Worm (Caenorhabditis elegans): Measurements from ENCODE around the gene C15C7.6.

The C15C7.6 gene

DNA sequence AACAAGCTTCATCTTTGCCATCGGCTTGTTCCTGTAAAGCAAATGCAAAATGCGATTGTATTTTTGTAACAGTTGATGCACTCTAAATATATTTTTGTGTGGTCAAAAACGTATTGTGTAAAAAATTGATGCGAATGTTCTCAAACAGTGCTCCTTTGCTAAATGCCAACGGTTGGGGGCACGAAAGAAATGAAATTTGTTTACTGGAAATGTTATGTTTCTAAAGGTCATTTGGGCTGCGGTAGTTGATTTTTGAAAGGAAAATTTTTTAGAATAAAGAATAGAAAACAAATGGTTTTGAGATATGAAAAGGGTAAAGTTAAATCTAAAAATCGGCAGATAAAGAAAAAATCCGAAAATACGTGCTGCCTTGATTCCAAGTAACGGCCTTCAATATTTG is at the start of gene C15C7.6:
TSS of gene C15C7.6 (minus strand) at position 101 of the 400 bp plus-strand sequence.
- TF ChIP-seq ZK546.5 (tag; optimal IDR thresholded peaks at IDR 0.05) (no peak), Y48G9A.11 (GFP tag; IDR thresholded peaks at IDR 0.05) (no peak), zfp-2 (tag; optimal IDR thresholded peaks at IDR 0.05) (no peak), egl-43 (GFP tag; IDR thresholded peaks at IDR 0.05) (no peak), cey-2 (tag; optimal IDR thresholded peaks at IDR 0.05; ENCODE audit: borderline replicate concordance, insufficient read depth) (no peak), snpc-4 (tag; optimal IDR thresholded peaks at IDR 0.05) (no peak), nhr-48 (tag; optimal IDR thresholded peaks at IDR 0.05) (no peak), duxl-1 (tag; optimal IDR thresholded peaks at IDR 0.05; ENCODE audit: poor library complexity) (no peak), Y5F2A.4 (GFP tag; optimal IDR thresholded peaks at IDR 0.05) (no peak), dmd-6 (GFP tag; IDR thresholded peaks at IDR 0.05) (no peak), lin-29 (GFP tag; IDR thresholded peaks at IDR 0.05) (no peak), lin-13 (GFP tag; optimal IDR thresholded peaks at IDR 0.05) (no peak), sdz-12 (GFP tag; optimal IDR thresholded peaks at IDR 0.05) (no peak), dmd-8 (GFP tag; IDR thresholded peaks at IDR 0.05) (no peak)

DNA sequence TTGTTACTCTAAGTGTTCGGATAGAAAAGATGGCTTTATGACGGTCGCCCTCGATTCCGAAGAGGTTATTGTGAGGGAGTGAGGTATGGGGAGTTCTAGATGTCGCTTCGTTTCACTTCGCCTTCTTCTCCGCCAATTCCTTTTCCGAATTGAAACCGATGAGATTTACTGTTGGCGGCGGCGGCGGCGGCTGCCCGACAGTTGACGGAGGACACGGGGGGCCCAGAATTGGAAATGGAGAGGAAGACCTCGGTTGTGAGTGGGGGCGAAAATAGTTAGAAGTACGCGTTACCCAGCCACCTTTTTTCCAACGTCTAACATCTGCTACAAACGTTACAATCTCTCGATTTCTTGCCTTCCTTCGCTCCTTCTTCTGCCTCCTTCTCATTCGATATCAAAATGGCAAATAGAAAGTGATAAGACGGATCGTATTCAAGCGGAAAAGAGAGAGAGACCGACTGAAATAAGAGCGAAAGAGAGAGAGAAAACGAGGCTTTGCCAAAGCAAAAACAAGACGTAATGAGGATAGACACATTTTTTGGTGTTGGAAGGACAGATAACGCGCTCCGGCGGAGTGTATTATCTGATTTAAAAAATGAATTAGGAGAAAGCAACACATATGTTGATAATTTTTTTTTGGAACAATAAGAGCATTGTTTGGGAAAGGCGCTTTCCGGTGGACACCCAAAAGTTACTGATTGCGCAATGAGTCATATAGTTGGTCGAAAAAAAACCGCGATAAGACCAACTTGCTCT is 47.9 kb upstream of the C15C7.6 start:
- no peak for TF ChIP-seq ctbp-1 (GFP tag; IDR thresholded peaks at IDR 0.05)
- TF ChIP-seq php-3 (GFP tag; IDR thresholded peaks at IDR 0.05): peak; percentile 36; the same call in 1 of the 2 replicates
- peak; percentile 37 for TF ChIP-seq hlh-11 (tag; optimal IDR thresholded peaks at IDR 0.05)
- peak; percentile 19 for TF ChIP-seq dve-1 (tag; optimal IDR thresholded peaks at IDR 0.05; ENCODE audit: insufficient read depth)
- TF ChIP-seq ama-1 (optimal IDR thresholded peaks at IDR 0.05): no peak
- no peak for TF ChIP-seq daf-16 (GFP tag; optimal IDR thresholded peaks at IDR 0.05)
- TF ChIP-seq daf-16 (tag; optimal IDR thresholded peaks at IDR 0.05): peak; percentile 14
- TF ChIP-seq mxl-3 (GFP tag; optimal IDR thresholded peaks at IDR 0.05): peak; percentile 53
- peak; percentile 51 for TF ChIP-seq pqm-1 (tag; optimal IDR thresholded peaks at IDR 0.05)
- no peak for TF ChIP-seq fos-1 (tag; optimal IDR thresholded peaks at IDR 0.05)
- TF ChIP-seq zag-1 (tag; optimal IDR thresholded peaks at IDR 0.05): no peak
- TF ChIP-seq nhr-28 (tag; optimal IDR thresholded peaks at IDR 0.05): peak; percentile 54
- TF ChIP-seq set-16 (GFP tag; IDR thresholded peaks at IDR 0.05): peak; percentile 58
- TF ChIP-seq lin-39 (tag; optimal IDR thresholded peaks at IDR 0.05): no peak

DNA sequence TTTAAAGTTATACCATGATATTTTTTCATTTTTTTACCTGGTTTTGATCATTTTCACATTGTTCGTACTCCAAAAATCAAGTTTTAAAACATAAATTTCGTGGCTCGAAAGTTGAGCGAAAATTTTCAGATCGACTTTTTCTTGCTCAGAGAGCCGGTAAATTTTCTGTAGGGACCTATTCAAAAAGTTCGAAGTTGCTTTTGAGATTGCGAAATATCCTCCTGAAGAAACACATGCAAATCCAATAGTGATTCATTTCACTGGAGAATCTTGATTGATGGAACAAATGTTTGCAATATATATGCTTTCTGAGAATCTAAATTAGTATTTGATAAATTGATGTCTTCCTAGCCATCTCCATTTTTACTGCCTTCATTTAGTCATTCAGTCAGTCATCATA is 46.3 kb upstream of the C15C7.6 start:
- TF ChIP-seq unc-62 (GFP tag; optimal IDR thresholded peaks at IDR 0.05 in 1 of 2) (peak in 1 of 2 experiments; percentile 76), unc-62 (tag; optimal IDR thresholded peaks at IDR 0.05) (no peak), lsy-2 (tag; optimal IDR thresholded peaks at IDR 0.05) (no peak), aha-1 (tag) (peak; percentile 61)

DNA sequence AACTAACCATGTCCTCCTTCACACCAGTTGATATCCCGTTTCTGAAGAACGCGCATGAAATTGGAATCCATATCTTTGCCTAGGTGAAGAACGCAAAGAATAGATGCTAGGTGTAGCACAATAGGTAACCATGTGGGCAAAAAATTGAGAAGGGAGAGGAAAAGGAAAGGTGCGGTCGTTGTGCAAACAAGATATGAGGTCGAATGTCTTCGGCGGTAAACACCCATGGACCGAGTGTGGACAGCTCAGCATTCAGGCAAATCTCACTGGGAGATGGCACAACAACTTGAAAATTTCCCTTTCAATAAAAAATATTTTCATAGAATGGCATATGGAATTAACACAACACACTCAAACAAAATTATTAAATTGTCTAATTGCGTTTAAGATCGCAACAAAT is 39.2 kb upstream of the C15C7.6 start, which contains the start of gene F28B4.4:
TSS of gene F28B4.4 (minus strand) at position 101 of the 400 bp plus-strand sequence.
- peak; percentile 44 for TF ChIP-seq aha-1 (tag)
- TF ChIP-seq lin-15B (tag; optimal IDR thresholded peaks at IDR 0.05): no peak
- no peak for TF ChIP-seq Y75B8A.6 (GFP tag; IDR thresholded peaks at IDR 0.05)

DNA sequence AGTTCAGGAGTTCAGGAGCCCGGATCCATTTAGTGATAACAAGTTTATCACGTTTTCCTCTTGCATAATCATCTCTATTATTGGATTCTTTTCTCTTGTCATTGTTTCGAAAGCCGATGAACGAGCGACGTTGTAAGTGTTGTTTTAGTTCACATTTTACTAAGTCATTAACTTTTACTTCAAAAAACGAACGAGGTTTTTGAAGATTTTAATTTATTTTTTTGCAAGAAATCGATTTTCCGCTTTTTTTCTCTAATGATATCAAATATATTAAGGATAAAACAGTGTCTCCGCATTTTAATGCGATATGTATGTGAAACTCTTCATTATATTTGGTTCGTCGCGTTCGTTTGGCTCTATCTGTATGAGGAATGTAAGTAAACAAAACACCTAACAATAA is 34.4 kb upstream of the C15C7.6 start, which contains the start of gene F28B4.1:
TSS of gene F28B4.1 (plus strand) at position 301 of the 400 bp plus-strand sequence.
- TF ChIP-seq ceh-62 (tag; optimal IDR thresholded peaks at IDR 0.05) (no peak), F10B5.3 (tag; optimal IDR thresholded peaks at IDR 0.05) (no peak), daf-12 (tag; optimal IDR thresholded peaks at IDR 0.05) (no peak), unc-62 (GFP tag; optimal IDR thresholded peaks at IDR 0.05 in 1 of 2) (peak in 1 of 2 experiments; percentile 62), unc-62 (tag; optimal IDR thresholded peaks at IDR 0.05) (no peak)

All from whole organism, L4 larva.